Fruit fly (Drosophila melanogaster): ENCODE results near the gene laza.

dm6 chr3L:22504323-22504722 lies 43.4 kb upstream of the laza start, which contains the start of gene CG43330:
- no peak for TF ChIP-seq CG3032 (tag; optimal IDR thresholded peaks at IDR 0.05)
- TF ChIP-seq Hr39 (GFP tag; optimal IDR thresholded peaks at IDR 0.05), result no peak
- TF ChIP-seq CG11902 (GFP tag; optimal IDR thresholded peaks at IDR 0.05), result no peak
- TF ChIP-seq fd59A (GFP tag; optimal IDR thresholded peaks at IDR 0.05), result no peak
- no peak for TF ChIP-seq spab (GFP tag; optimal IDR thresholded peaks at IDR 0.05)
- TF ChIP-seq CG6808 (GFP tag; optimal IDR thresholded peaks at IDR 0.05), result no peak
- TF ChIP-seq CG16779 (tag; optimal IDR thresholded peaks at IDR 0.05), result no peak
- no peak for TF ChIP-seq Gug (GFP tag; IDR thresholded peaks at IDR 0.05)

Measured in whole organism, prepupa.